Worm (Caenorhabditis elegans) whole organism, L2 larva: ENCODE measurements around the gene col-39.

Experiments
- C34F6.9 ChIP-seq: fragments of 150-350 bp; optimal IDR thresholded peaks from 2 replicates; lab custom pipeline; 2014; ENCODE audit warnings: missing biosample characterization, missing genetic modification characterization
- R02D3.7 ChIP-seq: fragments of 150-350 bp; optimal IDR thresholded peaks from 2 replicates; lab custom pipeline; 2014; ENCODE audit warnings: missing biosample characterization, missing genetic modification characterization
- aly-2 ChIP-seq: fragments of 150-350 bp; optimal IDR thresholded peaks from 2 replicates; lab custom pipeline; 2014; ENCODE audit warnings: missing biosample characterization, missing genetic modification characterization
- ama-1 ChIP-seq: fragments of 150-350 bp; optimal IDR thresholded peaks from 2 replicates; lab custom pipeline; 2018; ENCODE audit warnings: inconsistent platforms
- ceh-16 ChIP-seq: fragments of 150-350 bp; optimal IDR thresholded peaks from 2 replicates; lab custom pipeline; 2014; ENCODE audit warnings: missing biosample characterization, missing genetic modification characterization
- crh-2 ChIP-seq: sonication (generic microtip); optimal IDR thresholded peaks from 2 replicates; lab custom pipeline; 2017; ENCODE audit warnings: missing biosample characterization, missing genetic modification characterization
- elt-3 ChIP-seq: sonication (generic microtip); optimal IDR thresholded peaks from 2 replicates; lab custom pipeline; 2017; ENCODE audit warnings: missing biosample characterization, missing genetic modification characterization
- fos-1 ChIP-seq: fragments of 150-350 bp; optimal IDR thresholded peaks from 2 replicates; lab custom pipeline; 2014; ENCODE audit warnings: missing biosample characterization, missing genetic modification characterization
- gmeb-1 ChIP-seq: fragments of 150-350 bp; optimal IDR thresholded peaks from 2 replicates; lab custom pipeline; 2014; ENCODE audit warnings: missing biosample characterization, missing genetic modification characterization
- lin-11 ChIP-seq: fragments of 150-350 bp; sonication (generic microtip); optimal IDR thresholded peaks from 2 replicates; lab custom pipeline; 2014; ENCODE audit warnings: missing biosample characterization, missing genetic modification characterization, inconsistent platforms, mixed read lengths
- lin-13 ChIP-seq: fragments of 150-350 bp; optimal IDR thresholded peaks from 2 replicates; lab custom pipeline; 2014; ENCODE audit warnings: missing biosample characterization, missing genetic modification reagents, missing genetic modification characterization
- lin-39 ChIP-seq: fragments of 150-350 bp; optimal IDR thresholded peaks from 2 replicates; lab custom pipeline; 2014; ENCODE audit warnings: missing biosample characterization, missing genetic modification reagents, missing genetic modification characterization
- mbf-1 ChIP-seq: sonication (generic microtip); optimal IDR thresholded peaks from 2 replicates; lab custom pipeline; 2017; ENCODE audit warnings: missing biosample characterization, missing genetic modification characterization
- nhr-11 ChIP-seq: fragments of 150-350 bp; optimal IDR thresholded peaks from 2 replicates; lab custom pipeline; 2014; ENCODE audit warnings: missing biosample characterization, missing genetic modification characterization
- nhr-12 ChIP-seq: fragments of 150-350 bp; optimal IDR thresholded peaks from 2 replicates; lab custom pipeline; 2014; ENCODE audit warnings: missing biosample characterization, missing genetic modification characterization
- nhr-23 ChIP-seq: fragments of 150-350 bp; optimal IDR thresholded peaks from 2 replicates; lab custom pipeline; 2014; ENCODE audit warnings: missing biosample characterization, missing genetic modification reagents, missing genetic modification characterization
- nhr-237 ChIP-seq: fragments of 150-350 bp; optimal IDR thresholded peaks from 2 replicates; lab custom pipeline; 2014; ENCODE audit warnings: missing biosample characterization, missing genetic modification characterization
- nhr-25 ChIP-seq: fragments of 150-350 bp; sonication (generic microtip); optimal IDR thresholded peaks from 3 replicates; lab custom pipeline; 2014; ENCODE audit warnings: missing biosample characterization, missing genetic modification characterization
- nhr-6 ChIP-seq: fragments of 150-350 bp; optimal IDR thresholded peaks from 2 replicates; lab custom pipeline; 2014; ENCODE audit warnings: missing biosample characterization, missing genetic modification characterization
- nhr-77 ChIP-seq: fragments of 150-350 bp; optimal IDR thresholded peaks from 2 replicates; lab custom pipeline; 2014; ENCODE audit warnings: missing biosample characterization, missing genetic modification characterization
- peb-1 ChIP-seq: fragments of 150-350 bp; optimal IDR thresholded peaks from 2 replicates; lab custom pipeline; 2014; ENCODE audit warnings: missing biosample characterization, missing genetic modification characterization
- sem-4 ChIP-seq: fragments of 150-350 bp; optimal IDR thresholded peaks from 2 replicates; lab custom pipeline; 2014; ENCODE audit warnings: missing biosample characterization, missing genetic modification reagents, missing genetic modification characterization
- skn-1 ChIP-seq: sonication (generic microtip); optimal IDR thresholded peaks from 2 replicates; lab custom pipeline; 2017; ENCODE audit warnings: missing biosample characterization, missing genetic modification characterization
- sma-9 ChIP-seq, 2 experiments: fragments of 150-350 bp in 1 of 2; sonication (generic microtip) in 1 of 2; optimal IDR thresholded peaks; 2 replicates each; lab custom pipeline; 2014 to 2016; ENCODE audit warnings: missing genetic modification characterization in 2 of 2, mild to moderate bottlenecking in 1 of 2, missing biosample characterization in 1 of 2, missing compliant biosample characterization in 1 of 2, missing genetic modification reagents in 1 of 2, moderate library complexity in 1 of 2
- snpc-4 ChIP-seq: fragments of 150-350 bp; optimal IDR thresholded peaks from 2 replicates; lab custom pipeline; 2014; ENCODE audit warnings: missing biosample characterization, missing genetic modification characterization
- unc-55 ChIP-seq: fragments of 150-350 bp; sonication (generic microtip); optimal IDR thresholded peaks from 3 replicates; lab custom pipeline; 2014; ENCODE audit warnings: missing biosample characterization, missing genetic modification reagents, missing genetic modification characterization
- unc-62 ChIP-seq: fragments of 150-350 bp; optimal IDR thresholded peaks from 2 replicates; lab custom pipeline; 2014; ENCODE audit warnings: missing biosample characterization, missing genetic modification reagents, missing genetic modification characterization
- zag-1 ChIP-seq: fragments of 150-350 bp; optimal IDR thresholded peaks from 2 replicates; lab custom pipeline; 2014; ENCODE audit warnings: missing biosample characterization, missing genetic modification characterization
- ztf-1 ChIP-seq: fragments of 200-800 bp; sonication (Bioruptor generic); conservative IDR thresholded peaks from 2 replicates; pipeline ENCODE4 v1.3.6; 2022; ENCODE audit warnings: missing genetic modification characterization, missing compliant biosample characterization
- ztf-11 ChIP-seq: sonication (generic microtip); optimal IDR thresholded peaks from 2 replicates; lab custom pipeline; 2017; ENCODE audit warnings: missing biosample characterization, missing genetic modification characterization
- ztf-4 ChIP-seq: fragments of 150-350 bp; optimal IDR thresholded peaks from 2 replicates; lab custom pipeline; 2014; ENCODE audit warnings: missing biosample characterization, missing genetic modification characterization

col-39 gene

DNA sequence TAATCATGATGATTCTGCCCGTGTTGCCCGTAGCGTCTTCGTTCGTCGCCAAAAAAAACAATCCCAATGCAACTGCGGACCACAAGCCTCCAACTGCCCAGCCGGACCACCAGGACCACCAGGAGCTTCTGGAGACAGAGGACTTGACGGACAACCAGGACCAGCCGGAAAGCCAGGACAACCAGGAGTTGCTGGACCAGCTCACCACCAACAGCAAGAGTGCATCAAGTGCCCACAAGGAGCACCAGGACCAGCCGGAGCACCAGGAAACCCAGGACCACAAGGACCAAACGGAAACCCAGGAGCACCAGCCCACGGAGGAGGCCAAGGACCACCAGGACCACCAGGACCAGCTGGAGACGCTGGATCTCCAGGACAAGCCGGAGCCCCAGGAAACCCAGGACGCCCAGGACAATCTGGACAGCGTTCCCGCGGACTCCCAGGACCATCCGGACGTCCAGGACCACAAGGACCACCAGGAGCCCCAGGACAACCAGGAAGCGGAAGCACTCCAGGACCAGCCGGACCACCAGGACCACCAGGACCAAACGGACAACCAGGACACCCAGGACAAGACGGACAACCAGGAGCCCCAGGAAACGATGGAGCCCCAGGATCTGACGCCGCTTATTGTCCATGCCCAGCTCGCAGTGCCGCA is 2.9 kb downstream of the col-39 start:
- TF ChIP-seq ztf-11 (tag; lab: Kevin White, UChicago), result no peak
- no peak for TF ChIP-seq sem-4 (tag; lab: Kevin White, UChicago)
- no peak for TF ChIP-seq nhr-6 (tag; lab: Kevin White, UChicago)
- TF ChIP-seq peb-1 (tag; lab: Kevin White, UChicago), result no peak
- no peak for TF ChIP-seq R02D3.7 (tag; lab: Kevin White, UChicago)
- TF ChIP-seq nhr-23 (tag; lab: Kevin White, UChicago), result no peak
- no peak for TF ChIP-seq snpc-4 (tag; lab: Kevin White, UChicago)
- TF ChIP-seq nhr-12 (tag; lab: Kevin White, UChicago), result no peak
- TF ChIP-seq ceh-16, result no peak
- no peak for TF ChIP-seq aly-2 (tag; lab: Kevin White, UChicago)
- TF ChIP-seq C34F6.9 (tag; lab: Kevin White, UChicago), result no peak

- TF ChIP-seq lin-13 (GFP tag; lab: Kevin White, UChicago) (no peak), aly-2 (tag; lab: Kevin White, UChicago) (no peak), skn-1 (tag; lab: Kevin White, UChicago) (no peak), fos-1 (no peak), ztf-4 (no peak), unc-55 (GFP tag; lab: Kevin White, UChicago) (no peak), lin-39 (tag; lab: Kevin White, UChicago) (no peak), nhr-25 (tag; lab: Kevin White, UChicago) (no peak), lin-11 (no peak), nhr-6 (tag; lab: Kevin White, UChicago) (no peak), elt-3 (tag; lab: Kevin White, UChicago) (no peak), nhr-23 (tag; lab: Kevin White, UChicago) (no peak)
Observed at ce11 chrII:10708660-10709059, 3.9 kb downstream of the col-39 start, which contains the start of gene bli-1. Gene bli-1, plus strand, starts transcription at chrII:10708960.

DNA sequence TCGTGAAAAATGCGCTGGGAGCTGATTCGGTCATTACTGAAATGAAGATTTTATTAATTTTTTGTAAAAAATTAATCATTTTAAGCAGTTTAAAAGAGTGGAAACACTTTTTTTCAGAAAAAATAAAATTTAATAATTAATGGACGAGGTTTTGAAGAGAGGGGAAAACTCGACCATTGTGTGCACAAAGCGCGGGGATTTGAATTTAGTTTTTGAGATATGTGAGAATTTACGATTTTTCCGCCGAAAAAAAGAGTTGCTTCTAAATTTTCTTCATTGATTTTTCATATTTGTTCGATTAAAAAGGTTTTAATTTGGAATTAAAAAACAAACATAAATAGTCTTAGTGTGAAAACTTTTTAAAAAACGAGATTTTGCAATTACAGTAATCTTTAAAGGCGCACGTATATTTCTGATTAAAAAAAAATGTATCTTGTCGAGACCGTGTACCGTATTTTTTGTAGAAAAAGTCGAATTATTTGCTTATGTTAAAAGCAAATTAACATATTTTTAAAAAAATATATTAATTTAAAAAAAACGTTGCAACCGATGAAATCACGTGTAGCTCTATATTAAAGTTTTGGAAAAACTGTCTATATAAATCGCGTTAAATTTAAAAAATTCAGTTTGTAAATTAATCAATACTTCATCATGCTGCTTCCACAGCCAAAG is 9.7 kb downstream of the col-39 start, which contains the start of the genes dph-2 and C09G5.7:
dph-2 (minus strand) TSS at position 36 of the 672 bp plus-strand sequence.
C09G5.7 (plus strand) TSS at position 622 of the 672 bp plus-strand sequence.
- TF ChIP-seq gmeb-1 (tag; lab: Kevin White, UChicago) (peak; percentile 88), skn-1 (tag; lab: Kevin White, UChicago) (no peak), C34F6.9 (tag; lab: Kevin White, UChicago) (peak; percentile 40)

- TF ChIP-seq ztf-1 (GFP tag; lab: Robert Waterston, UW), result no peak
- TF ChIP-seq mbf-1 (tag; lab: Kevin White, UChicago), result no peak
Observed at ce11 chrII:10717124-10717523, 12.4 kb downstream of the col-39 start, which contains the start of gene C09G5.13. Gene C09G5.13, plus strand, starts transcription at chrII:10717424.

DNA sequence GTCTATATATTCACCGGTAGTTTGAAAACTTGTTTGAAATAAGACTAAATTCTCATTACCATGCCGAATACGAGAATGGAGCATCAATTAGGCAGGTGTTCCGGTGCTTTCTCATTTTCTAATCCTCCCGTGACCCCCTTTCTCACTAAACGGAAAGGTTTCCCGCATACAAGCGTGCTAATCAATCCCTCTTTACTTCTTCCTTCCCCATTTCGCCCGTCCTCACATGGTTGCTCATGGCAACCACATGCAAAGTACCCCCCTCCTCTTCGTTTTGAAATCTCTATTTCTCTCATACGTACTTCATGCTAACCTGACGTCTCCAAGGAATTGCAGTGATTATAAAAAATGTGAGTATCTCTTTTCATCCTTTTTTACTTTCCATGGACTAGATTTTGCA is 15.2 kb downstream of the col-39 start, which contains the start of gene mks-5:
mks-5 (plus strand) TSS at position 301 of the 400 bp plus-strand sequence.
- TF ChIP-seq sma-9 (GFP tag; optimal IDR thresholded peaks at IDR 0.05; lab: Kevin White, UChicago), result no peak
- TF ChIP-seq sma-9 (tag; optimal IDR thresholded peaks at IDR 0.05; lab: Kevin White, UChicago), result no peak
- no peak for TF ChIP-seq unc-62 (GFP tag; lab: Kevin White, UChicago)
- no peak for TF ChIP-seq ama-1 (lab: Kevin White, UChicago)
- TF ChIP-seq nhr-77 (tag; lab: Kevin White, UChicago), result no peak
- TF ChIP-seq snpc-4 (tag; lab: Kevin White, UChicago), result no peak
- no peak for TF ChIP-seq nhr-11
- no peak for TF ChIP-seq nhr-237 (tag; lab: Kevin White, UChicago)
- TF ChIP-seq zag-1 (tag; lab: Kevin White, UChicago), result no peak
- TF ChIP-seq crh-2 (tag; lab: Kevin White, UChicago), result no peak
